Worm (Caenorhabditis elegans) whole organism, late embryonic: Measurements from ENCODE around the gene nuo-3.

Source experiments
- gmeb-2 ChIP-seq: sonication (generic microtip); optimal IDR thresholded peaks from 2 replicates; lab custom pipeline; 2016; ENCODE audit warnings: missing genetic modification characterization, inconsistent platforms, missing compliant biosample characterization
- pros-1 ChIP-seq: fragments of 150-350 bp; optimal IDR thresholded peaks from 2 replicates; lab custom pipeline; 2014; ENCODE audit warnings: missing biosample characterization, missing genetic modification reagents, missing genetic modification characterization
- ttx-3 ChIP-seq: sonication (generic microtip); optimal IDR thresholded peaks from 2 replicates; lab custom pipeline; 2016; ENCODE audit warnings: missing genetic modification reagents, missing genetic modification characterization, missing compliant biosample characterization
- unc-86 ChIP-seq: sonication (generic microtip); optimal IDR thresholded peaks from 2 replicates; lab custom pipeline; 2016; ENCODE audit warnings: missing genetic modification characterization, missing compliant biosample characterization

DNA sequence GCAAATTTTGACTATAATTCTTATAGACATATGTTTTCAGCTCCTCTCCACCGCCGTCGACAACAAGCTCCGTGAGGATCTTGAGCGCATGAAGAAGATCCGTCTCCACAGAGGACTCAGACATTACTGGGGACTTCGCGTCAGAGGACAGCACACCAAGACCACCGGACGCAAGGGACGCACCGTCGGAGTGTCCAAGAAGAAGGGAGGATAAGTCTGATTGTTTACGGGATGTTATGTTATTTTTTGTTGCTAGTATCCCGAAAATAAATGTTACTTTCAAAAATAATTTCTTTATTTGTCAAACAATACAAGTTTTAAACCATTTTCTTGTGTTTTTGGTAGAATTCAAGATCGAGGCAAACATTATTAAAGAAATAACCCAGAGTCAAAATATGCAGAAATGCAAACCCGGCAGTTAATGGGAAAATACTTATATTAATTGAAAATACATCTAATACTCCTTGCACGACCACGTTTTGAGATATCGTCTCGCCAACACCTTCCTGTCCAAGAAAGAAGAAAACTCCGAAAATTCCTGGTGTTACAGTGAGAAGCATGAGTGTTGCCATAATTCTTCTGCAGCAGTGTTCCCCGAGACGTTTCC lies 28.9 kb upstream of the nuo-3 start:
- TF ChIP-seq unc-86 (tag; lab: Kevin White, UChicago) (no peak), gmeb-2 (tag; lab: Kevin White, UChicago) (no peak), pros-1 (tag; lab: Kevin White, UChicago) (no peak), ttx-3 (tag; lab: Kevin White, UChicago) (no peak)
